Worm (Caenorhabditis elegans): ENCODE data around the gene C27B7.5.

Gene C27B7.5

DNA sequence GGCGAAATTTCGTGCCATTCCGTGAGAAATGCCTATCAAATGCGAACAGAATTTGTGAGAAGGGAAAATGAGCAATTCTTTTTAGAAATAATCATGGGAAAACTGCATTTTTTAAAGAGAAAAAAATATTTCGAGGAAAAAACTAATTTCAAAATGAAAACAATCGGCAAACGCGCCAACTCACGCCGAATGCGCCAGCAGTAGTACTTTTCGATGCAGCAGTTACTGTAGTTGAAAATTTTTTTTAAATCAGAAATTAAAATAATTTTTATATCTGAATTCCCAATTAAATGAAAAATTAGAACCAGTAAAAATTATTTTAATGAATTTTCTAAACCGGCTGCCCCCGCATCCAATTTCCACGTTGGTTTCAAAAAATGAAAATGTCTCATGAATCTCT is 21.9 kb downstream of the C27B7.5 start:
- TF ChIP-seq hlh-13 (GFP tag; optimal IDR thresholded peaks at IDR 0.05) (no peak), K02D7.2 (tag; optimal IDR thresholded peaks at IDR 0.05) (no peak), ceh-48 (tag; optimal IDR thresholded peaks at IDR 0.05) (no peak), F13H6.1 (tag; optimal IDR thresholded peaks at IDR 0.05) (no peak), hlh-6 (tag; optimal IDR thresholded peaks at IDR 0.05) (no peak), npax-4 (tag; optimal IDR thresholded peaks at IDR 0.05) (no peak), elt-4 (tag; optimal IDR thresholded peaks at IDR 0.05) (no peak), fkh-10 (GFP tag; optimal IDR thresholded peaks at IDR 0.05) (no peak), dmd-4 (tag; optimal IDR thresholded peaks at IDR 0.05; ENCODE audit: borderline replicate concordance) (no peak), ztf-16 (tag; optimal IDR thresholded peaks at IDR 0.05) (no peak), pros-1 (tag; optimal IDR thresholded peaks at IDR 0.05) (no peak), ceh-22 (tag; optimal IDR thresholded peaks at IDR 0.05) (no peak)

DNA sequence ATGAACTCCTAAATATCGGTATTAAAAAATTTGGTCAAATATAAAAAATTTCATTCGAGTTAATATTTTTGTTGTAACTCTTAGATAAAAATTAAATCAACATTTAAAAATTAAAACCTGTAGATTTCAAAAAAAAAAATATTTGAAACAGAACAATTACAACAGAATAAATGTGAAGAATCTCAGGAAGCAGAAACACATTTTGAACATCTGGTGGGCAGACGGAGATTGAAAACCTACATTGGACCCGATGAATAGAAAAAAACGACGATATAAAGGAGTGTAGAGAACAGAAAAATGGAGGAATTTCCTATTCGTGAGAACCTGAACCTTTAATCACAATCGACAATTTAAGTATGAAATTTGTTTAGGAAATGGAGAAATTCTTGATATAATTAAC is 22.7 kb downstream of the C27B7.5 start:
- TF ChIP-seq mec-3 (tag; optimal IDR thresholded peaks at IDR 0.05; ENCODE audit: borderline replicate concordance) (no peak), odd-2 (tag; optimal IDR thresholded peaks at IDR 0.05) (no peak), dmd-4 (tag; optimal IDR thresholded peaks at IDR 0.05; ENCODE audit: borderline replicate concordance) (no peak), hlh-8 (tag; optimal IDR thresholded peaks at IDR 0.05) (peak; percentile 61), hlh-13 (GFP tag; optimal IDR thresholded peaks at IDR 0.05) (no peak), elt-2 (tag; optimal IDR thresholded peaks at IDR 0.05) (no peak)

DNA sequence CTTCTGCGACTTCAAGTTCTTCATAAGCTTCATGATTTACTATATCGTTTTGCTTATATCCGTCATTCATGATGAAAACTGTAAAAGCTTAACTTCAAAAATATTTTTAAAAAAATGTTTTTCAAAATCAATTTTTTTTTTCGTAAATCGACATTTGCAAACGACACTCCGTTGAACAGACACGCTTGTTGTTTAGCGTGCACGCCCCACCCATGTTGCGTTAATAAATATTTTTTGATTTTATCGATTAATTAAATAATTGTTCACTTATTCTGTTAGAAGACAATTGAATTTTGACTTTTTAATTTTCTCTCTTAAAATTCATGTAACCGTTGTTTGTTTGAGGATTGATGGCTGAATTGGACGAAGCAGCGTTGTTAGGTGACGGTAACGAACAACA is 24.5 kb downstream of the C27B7.5 start, which contains the start of the genes D1046.2 and cfim-2:
D1046.2 (minus strand) TSS at position 78 of the 400 bp plus-strand sequence.
cfim-2 (plus strand) TSS at position 335 of the 400 bp plus-strand sequence.
- TF ChIP-seq ceh-45 (GFP tag; IDR thresholded peaks at IDR 0.05) (no peak), unc-86 (tag; optimal IDR thresholded peaks at IDR 0.05) (no peak), hlh-30 (tag; optimal IDR thresholded peaks at IDR 0.05; ENCODE audit: insufficient read depth) (no peak), sox-4 (tag; optimal IDR thresholded peaks at IDR 0.05) (no peak), nhr-11 (tag; optimal IDR thresholded peaks at IDR 0.05) (no peak), unc-42 (tag; optimal IDR thresholded peaks at IDR 0.05) (peak; percentile 7), rnt-1 (tag; optimal IDR thresholded peaks at IDR 0.05) (no peak), ceh-30 (tag; optimal IDR thresholded peaks at IDR 0.05) (no peak), ceh-14 (tag; optimal IDR thresholded peaks at IDR 0.05) (no peak), hlh-8 (tag; optimal IDR thresholded peaks at IDR 0.05) (no peak), C38D4.7 (GFP tag; optimal IDR thresholded peaks at IDR 0.05) (no peak), ceh-48 (tag; optimal IDR thresholded peaks at IDR 0.05) (peak; percentile 53), sox-2 (GFP tag; IDR thresholded peaks at IDR 0.05) (no peak), Y22D7AL.16 (tag; optimal IDR thresholded peaks at IDR 0.05) (no peak), eyg-1 (tag; optimal IDR thresholded peaks at IDR 0.05) (no peak), pros-1 (tag; optimal IDR thresholded peaks at IDR 0.05) (no peak)

DNA sequence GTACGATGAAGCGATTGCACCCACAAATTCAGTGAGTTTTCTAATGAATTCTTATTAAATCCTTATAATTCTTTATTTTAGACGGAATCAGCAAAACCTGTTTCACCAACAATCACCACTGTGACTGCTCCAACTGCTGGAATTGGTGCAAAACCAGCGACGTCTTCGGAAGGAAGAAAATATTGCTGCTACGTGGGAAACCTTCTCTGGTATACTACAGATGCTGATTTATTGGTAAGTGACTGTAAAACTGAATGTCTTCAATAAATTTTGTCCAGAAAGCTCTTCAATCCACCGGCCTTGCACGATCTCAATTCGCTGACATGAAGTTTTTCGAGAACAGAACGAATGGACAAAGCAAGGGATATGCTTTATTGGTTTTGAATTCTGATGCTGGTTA is 25.1 kb downstream of the C27B7.5 start:
- TF ChIP-seq hlh-30 (tag; optimal IDR thresholded peaks at IDR 0.05; ENCODE audit: insufficient read depth), result no peak
- no peak for TF ChIP-seq ama-1 (optimal IDR thresholded peaks at IDR 0.05)
- no peak for TF ChIP-seq ceh-6 (GFP tag; optimal IDR thresholded peaks at IDR 0.05)
- no peak for TF ChIP-seq dve-1 (tag; optimal IDR thresholded peaks at IDR 0.05)
- no peak for TF ChIP-seq fkh-6 (tag; optimal IDR thresholded peaks at IDR 0.05)
- TF ChIP-seq zip-5 (tag; optimal IDR thresholded peaks at IDR 0.05), result no peak
- no peak for TF ChIP-seq ceh-14 (tag; optimal IDR thresholded peaks at IDR 0.05)
- no peak for TF ChIP-seq elt-2 (tag; optimal IDR thresholded peaks at IDR 0.05)
- TF ChIP-seq K02D7.2 (tag; optimal IDR thresholded peaks at IDR 0.05), result no peak
- no peak for TF ChIP-seq ceh-31 (tag; optimal IDR thresholded peaks at IDR 0.05)
- no peak for TF ChIP-seq C38D4.7 (GFP tag; optimal IDR thresholded peaks at IDR 0.05)
- no peak for TF ChIP-seq ceh-30 (tag; optimal IDR thresholded peaks at IDR 0.05)
- TF ChIP-seq Y22D7AL.16 (tag; optimal IDR thresholded peaks at IDR 0.05), result no peak
- TF ChIP-seq lim-6 (tag; optimal IDR thresholded peaks at IDR 0.05), result no peak
- no peak for TF ChIP-seq unc-55 (GFP tag; optimal IDR thresholded peaks at IDR 0.05)
- TF ChIP-seq ceh-9 (tag; optimal IDR thresholded peaks at IDR 0.05), result no peak
- no peak for TF ChIP-seq ahr-1 (tag; optimal IDR thresholded peaks at IDR 0.05)
- TF ChIP-seq ceh-19 (GFP tag; optimal IDR thresholded peaks at IDR 0.05), result no peak
- no peak for TF ChIP-seq npax-4 (tag; optimal IDR thresholded peaks at IDR 0.05)
